Worm (Caenorhabditis elegans): Measurements from ENCODE around the gene F59A7.14.

DNA sequence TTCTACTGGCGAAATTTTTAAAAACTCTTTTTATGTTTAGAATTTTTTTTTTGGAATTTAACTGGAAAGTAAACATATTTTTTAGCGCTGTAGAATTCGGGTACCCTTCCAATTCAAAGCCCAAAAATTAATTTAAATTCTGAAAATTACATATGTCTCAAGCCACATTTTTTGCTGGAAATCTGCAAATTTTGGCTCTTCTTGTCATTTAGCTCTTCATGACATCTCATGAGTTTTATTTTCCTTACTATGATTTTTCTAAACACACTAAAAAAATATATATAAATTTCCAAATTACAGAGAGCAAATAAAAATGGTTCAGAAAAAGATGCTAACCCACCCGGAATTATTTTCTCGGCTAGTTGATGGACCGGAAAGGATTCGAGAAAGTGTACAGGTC lies 49.6 kb upstream of the F59A7.14 start, which contains the start of gene acs-3:
- no peak for TF ChIP-seq ceh-36 (tag; optimal IDR thresholded peaks at IDR 0.05)
- no peak for TF ChIP-seq ama-1 (optimal IDR thresholded peaks at IDR 0.05)
- TF ChIP-seq B0310.2 (tag; optimal IDR thresholded peaks at IDR 0.05): no peak
- no peak for TF ChIP-seq flt-1 (GFP tag; IDR thresholded peaks at IDR 0.05)
